Worm (Caenorhabditis elegans): ENCODE results near the gene osm-10.

DNA sequence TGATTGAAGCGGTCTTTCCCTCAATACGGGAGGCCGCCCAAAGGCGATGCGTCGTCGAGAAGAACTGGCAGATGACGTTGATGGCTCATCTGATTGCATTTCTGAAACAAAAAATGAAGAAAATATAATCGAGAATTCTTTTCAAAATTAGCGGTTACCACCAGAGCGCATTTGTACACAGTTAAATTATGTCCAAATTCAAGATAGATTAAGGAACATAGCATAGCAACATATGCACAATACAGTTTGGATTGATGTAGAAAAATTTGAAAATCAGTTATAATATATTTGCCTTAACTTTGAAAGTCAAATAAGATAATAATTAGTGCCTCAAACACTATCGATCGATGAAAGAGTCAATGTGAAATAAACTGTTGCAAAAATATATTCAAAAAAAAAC, 13.4 kb upstream of the osm-10 start, which contains the start of gene R151.8:
- TF ChIP-seq unc-39 (tag; optimal IDR thresholded peaks at IDR 0.05) (no peak), mes-2 (tag; optimal IDR thresholded peaks at IDR 0.05; ENCODE audit: poor library complexity, severe bottlenecking) (no peak), hmg-1.1 (GFP tag; IDR thresholded peaks at IDR 0.05) (no peak)

All from whole organism, L4 larva.